Fruit fly (Drosophila melanogaster): ENCODE results near the gene Xrcc2.
A peak's percentile ranks its signal among the peaks of the same experiment; 100 is the strongest.

Xrcc2 gene

dm6 chrX:18482537-18482936, 17.4 kb upstream of the Xrcc2 start:
- TF ChIP-seq CG32121 (GFP tag; IDR thresholded peaks at IDR 0.05): no peak
- TF ChIP-seq CG15710 (tag; optimal IDR thresholded peaks at IDR 0.05): no peak
- no peak for TF ChIP-seq Snoo (tag; optimal IDR thresholded peaks at IDR 0.05)
- no peak for TF ChIP-seq CG13204 (GFP tag; optimal IDR thresholded peaks at IDR 0.05)

DNA sequence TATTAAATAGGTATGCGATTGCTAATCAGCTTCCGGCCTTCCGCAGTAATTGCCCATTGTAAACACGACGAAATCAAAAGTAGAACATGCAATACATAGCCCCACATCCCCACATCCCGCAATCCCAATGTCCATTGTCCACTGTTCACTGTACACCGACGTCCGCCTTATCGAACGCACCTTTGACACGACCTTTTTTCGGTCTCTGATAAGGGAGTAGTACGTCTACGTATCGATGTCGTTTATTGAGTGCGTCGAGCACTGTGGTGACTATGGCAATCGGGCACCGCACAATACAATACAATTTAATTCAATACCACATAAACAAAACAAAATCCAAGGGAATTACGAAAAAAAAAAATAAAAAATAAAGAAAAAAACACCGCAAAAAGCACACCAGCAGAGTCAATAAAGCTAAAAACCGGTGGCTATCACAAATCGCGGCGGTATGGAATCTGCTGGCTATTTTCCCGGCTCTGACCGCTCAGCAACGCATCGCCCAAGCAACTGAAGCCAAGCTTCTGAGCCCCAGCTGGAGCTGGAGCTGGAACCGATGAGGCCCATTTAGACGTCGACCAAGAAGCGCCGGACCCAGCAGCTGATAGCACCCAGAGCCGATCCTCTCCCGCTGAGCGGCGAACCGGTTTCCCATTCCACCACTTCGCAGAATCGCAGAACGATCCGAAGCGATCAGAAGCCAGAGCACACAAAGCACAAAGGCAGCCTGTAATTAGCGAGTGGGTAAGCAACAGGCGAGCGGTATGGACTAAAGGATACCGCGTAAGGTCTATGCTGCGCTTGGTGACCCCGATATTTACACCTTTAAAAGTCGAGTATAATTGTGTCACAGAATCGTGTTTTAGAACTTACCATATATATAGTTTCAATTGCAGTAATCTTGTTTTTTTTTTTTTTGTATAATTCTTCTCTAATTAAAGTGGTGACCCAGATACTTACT, 16.4 kb upstream of the Xrcc2 start, which contains the start of gene Hayan:
Gene Hayan (minus strand): TSS at position 512 of the 958 bp plus-strand sequence.
- TF ChIP-seq CG9948 (tag; optimal IDR thresholded peaks at IDR 0.05): no peak
- peak; percentile 3 for TF ChIP-seq CG34367 (tag; optimal IDR thresholded peaks at IDR 0.05)
- TF ChIP-seq CG14655 (GFP tag; optimal IDR thresholded peaks at IDR 0.05): peak; percentile 44
- peak; percentile 64; the same call in 2 of the 3 replicates for TF ChIP-seq CG4496 (GFP tag; IDR thresholded peaks at IDR 0.05)
- TF ChIP-seq Snoo (tag; optimal IDR thresholded peaks at IDR 0.05): peak; percentile 25
- TF ChIP-seq fd96Ca (GFP tag; IDR thresholded peaks at IDR 0.05): 0 out of 3 replicates have a peak, but pooled peaks have one; percentile 44
- TF ChIP-seq Ets98B (GFP tag; IDR thresholded peaks at IDR 0.05): peak; percentile 46; the same call in 1 of the 2 replicates
- no peak for TF ChIP-seq D1 (tag; optimal IDR thresholded peaks at IDR 0.05)
- TF ChIP-seq CG8301 (tag; optimal IDR thresholded peaks at IDR 0.05): no peak
- TF ChIP-seq gl (tag; optimal IDR thresholded peaks at IDR 0.05): peak; percentile 58
- TF ChIP-seq CG32121 (GFP tag; IDR thresholded peaks at IDR 0.05): 0 out of 2 replicates have a peak, but pooled peaks have one; percentile 32
- TF ChIP-seq EcR (GFP tag; optimal IDR thresholded peaks at IDR 0.05): peak; percentile 30
- peak; percentile 60; the same call in 1 of the 2 replicates for TF ChIP-seq CG12605 (GFP tag; IDR thresholded peaks at IDR 0.05)
- TF ChIP-seq Pif1A (GFP tag; optimal IDR thresholded peaks at IDR 0.05): peak; percentile 57
- TF ChIP-seq CG17806 (tag; optimal IDR thresholded peaks at IDR 0.05): no peak
- no peak for TF ChIP-seq rn (GFP tag; IDR thresholded peaks at IDR 0.05)
- TF ChIP-seq CG15710 (tag; optimal IDR thresholded peaks at IDR 0.05): peak; percentile 17
- TF ChIP-seq CG13204 (GFP tag; optimal IDR thresholded peaks at IDR 0.05): peak; percentile 69
- no peak for TF ChIP-seq CG10348 (GFP tag; IDR thresholded peaks at IDR 0.05)
- TF ChIP-seq Pif1B (GFP tag; optimal IDR thresholded peaks at IDR 0.05): peak; percentile 55
- peak; percentile 49 for TF ChIP-seq CG8159 (tag; optimal IDR thresholded peaks at IDR 0.05)

DNA sequence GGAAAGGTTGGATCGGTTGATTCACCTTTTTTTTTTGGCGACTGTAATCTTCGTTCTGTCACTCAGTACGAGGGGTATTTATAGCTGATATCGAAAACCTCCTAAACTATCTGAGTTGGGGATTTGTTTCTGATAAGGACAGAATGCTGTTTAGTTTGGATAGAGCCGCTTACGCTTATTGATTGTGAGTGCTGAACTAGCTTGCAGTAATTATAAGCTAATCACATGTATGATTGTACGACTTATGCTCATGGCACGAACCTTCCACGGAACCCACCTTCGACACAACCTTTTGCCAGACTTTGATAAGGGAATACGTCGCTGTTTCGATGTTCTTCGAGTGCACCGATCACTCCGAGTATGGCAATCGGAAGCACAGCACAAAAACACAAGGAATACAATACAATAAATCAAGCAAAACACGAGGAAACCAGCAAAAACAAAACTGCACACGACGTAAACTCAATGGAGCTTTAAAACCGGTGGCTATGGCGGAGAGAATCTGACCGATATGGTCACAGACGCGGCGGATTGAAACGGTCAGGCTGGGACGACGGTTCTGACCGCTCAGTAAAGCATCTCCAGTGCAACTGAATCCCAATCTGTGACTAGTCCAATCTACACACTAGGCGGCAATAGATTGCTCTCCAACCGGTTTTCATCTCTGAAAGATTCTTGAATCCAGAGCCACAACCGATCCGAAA, 13.4 kb upstream of the Xrcc2 start, which contains the start of gene psh:
Gene psh (minus strand): TSS at position 566 of the 704 bp plus-strand sequence.
- TF ChIP-seq CG12605 (GFP tag; IDR thresholded peaks at IDR 0.05) (0 out of 2 replicates have a peak, but pooled peaks have one; percentile 21), CG10348 (GFP tag; IDR thresholded peaks at IDR 0.05) (no peak), CG8159 (tag; optimal IDR thresholded peaks at IDR 0.05) (peak; percentile 23), CG14655 (GFP tag; optimal IDR thresholded peaks at IDR 0.05) (peak; percentile 35), CG13204 (GFP tag; optimal IDR thresholded peaks at IDR 0.05) (peak; percentile 25), fd96Ca (GFP tag; IDR thresholded peaks at IDR 0.05) (peak; percentile 41; the same call in 1 of the 3 replicates), Snoo (tag; optimal IDR thresholded peaks at IDR 0.05) (no peak), EcR (GFP tag; optimal IDR thresholded peaks at IDR 0.05) (peak; percentile 64), Ets98B (GFP tag; IDR thresholded peaks at IDR 0.05) (peak; percentile 7; the same call in 1 of the 2 replicates), CG4496 (GFP tag; IDR thresholded peaks at IDR 0.05) (no peak)

dm6 chrX:18489509-18489908, 10.4 kb upstream of the Xrcc2 start, which contains the start of gene CG15046:
CG15046 (minus strand) TSS chrX:18489620.
- TF ChIP-seq CG4496 (GFP tag; IDR thresholded peaks at IDR 0.05): peak; percentile 77; the same call in 2 of the 3 replicates
- peak; percentile 35; the same call in 1 of the 2 replicates for TF ChIP-seq Ets98B (GFP tag; IDR thresholded peaks at IDR 0.05)
- no peak for TF ChIP-seq CG9948 (tag; optimal IDR thresholded peaks at IDR 0.05)
- TF ChIP-seq CG17806 (tag; optimal IDR thresholded peaks at IDR 0.05): no peak
- TF ChIP-seq CG8159 (tag; optimal IDR thresholded peaks at IDR 0.05): no peak
- peak; percentile 91 for TF ChIP-seq EcR (GFP tag; optimal IDR thresholded peaks at IDR 0.05)
- no peak for TF ChIP-seq Pif1A (GFP tag; optimal IDR thresholded peaks at IDR 0.05)
- peak; percentile 50; the same call in 1 of the 2 replicates for TF ChIP-seq CG12605 (GFP tag; IDR thresholded peaks at IDR 0.05)

DNA sequence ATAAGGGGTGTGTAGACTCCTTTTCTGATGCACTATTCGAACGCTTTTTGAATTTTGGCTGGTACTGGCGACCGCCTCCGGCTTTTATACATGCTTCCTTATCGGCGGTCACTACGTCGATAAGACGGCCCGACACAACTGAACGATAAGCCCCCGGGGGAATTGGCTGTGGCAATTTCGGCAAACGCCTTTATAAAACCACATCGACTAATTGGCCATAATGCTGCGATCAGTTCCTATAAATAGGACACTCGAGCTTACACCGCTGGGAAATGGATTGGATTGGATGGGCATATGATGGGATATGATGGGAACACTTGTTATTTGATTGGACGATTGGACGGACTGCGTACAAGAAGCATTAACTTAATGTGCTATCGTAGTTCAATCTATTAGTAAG, 8.0 kb upstream of the Xrcc2 start, which contains the start of gene CG15044:
Gene CG15044 (minus strand): TSS at position 66 of the 400 bp plus-strand sequence.
- TF ChIP-seq CG12605 (GFP tag; IDR thresholded peaks at IDR 0.05): no peak
- TF ChIP-seq CG4496 (GFP tag; IDR thresholded peaks at IDR 0.05): no peak

- no peak for TF ChIP-seq CG14655 (GFP tag; optimal IDR thresholded peaks at IDR 0.05)
- no peak for TF ChIP-seq fd96Ca (GFP tag; IDR thresholded peaks at IDR 0.05)
- no peak for TF ChIP-seq Pif1A (GFP tag; optimal IDR thresholded peaks at IDR 0.05)
- TF ChIP-seq CG32121 (GFP tag; IDR thresholded peaks at IDR 0.05): no peak
- no peak for TF ChIP-seq Snoo (tag; optimal IDR thresholded peaks at IDR 0.05)
- TF ChIP-seq CG9948 (tag; optimal IDR thresholded peaks at IDR 0.05): no peak
- TF ChIP-seq CG17806 (tag; optimal IDR thresholded peaks at IDR 0.05): no peak
- TF ChIP-seq CG13204 (GFP tag; optimal IDR thresholded peaks at IDR 0.05): no peak
- no peak for TF ChIP-seq rn (GFP tag; IDR thresholded peaks at IDR 0.05)
- no peak for TF ChIP-seq Ets98B (GFP tag; IDR thresholded peaks at IDR 0.05)
- no peak for TF ChIP-seq gl (tag; optimal IDR thresholded peaks at IDR 0.05)
- no peak for TF ChIP-seq CG8159 (tag; optimal IDR thresholded peaks at IDR 0.05)
These were observed 5.7 kb upstream of the Xrcc2 start, which contains the start of gene CG15043 for dm6 chrX:18494165-18494740. CG15043 (minus strand) TSS chrX:18494168.
